Fruit fly (Drosophila melanogaster) Kc167 (cell line): ENCODE measurements around the gene Gba1b.

Experiments used
- Myc ChIP-seq: fragments of >200 bp; optimal IDR thresholded peaks from 2 replicates; lab custom pipeline; 2017; ENCODE audit warnings: missing external identifiers
- Sin3A ChIP-seq: fragments of >200 bp; optimal IDR thresholded peaks from 2 replicates; lab custom pipeline; 2018; ENCODE audit warnings: missing external identifiers
- h ChIP-seq: fragments of >200 bp; optimal IDR thresholded peaks from 3 replicates; lab custom pipeline; 2018; ENCODE audit warnings: missing external identifiers
- insv ChIP-seq: fragments of >200 bp; optimal IDR thresholded peaks from 3 replicates; lab custom pipeline; 2018; ENCODE audit warnings: missing external identifiers
- psq ChIP-seq: fragments of >200 bp; optimal IDR thresholded peaks from 2 replicates; lab custom pipeline; 2017; ENCODE audit warnings: missing external identifiers
- ttk ChIP-seq: sonication (Bioruptor generic); optimal IDR thresholded peaks from 2 replicates; lab custom pipeline; 2017; ENCODE audit warnings: missing external identifiers

The Gba1b gene

dm6 chr3R:23724843-23725506 is 20.4 kb downstream of the Gba1b start:
- no peak for TF ChIP-seq h
- no peak for TF ChIP-seq ttk (lab: Kevin White, UChicago)
- no peak for TF ChIP-seq insv (lab: Kevin White, UChicago)
- TF ChIP-seq Sin3A (lab: Kevin White, UChicago), result no peak
- TF ChIP-seq Myc (lab: Kevin White, UChicago), result no peak
- no peak for TF ChIP-seq psq (lab: Kevin White, UChicago)

- no peak for TF ChIP-seq h
Observed at dm6 chr3R:23725711-23726349, 21.2 kb downstream of the Gba1b start.

- TF ChIP-seq h (no peak), ttk (lab: Kevin White, UChicago) (no peak), psq (lab: Kevin White, UChicago) (no peak), insv (lab: Kevin White, UChicago) (no peak), Sin3A (lab: Kevin White, UChicago) (no peak), Myc (lab: Kevin White, UChicago) (no peak)
Observed at dm6 chr3R:23726740-23727139, 22.1 kb downstream of the Gba1b start.

dm6 chr3R:23727657-23728056 is 23.1 kb downstream of the Gba1b start:
- TF ChIP-seq ttk (lab: Kevin White, UChicago) (no peak), Myc (lab: Kevin White, UChicago) (no peak), psq (lab: Kevin White, UChicago) (no peak), insv (lab: Kevin White, UChicago) (no peak), Sin3A (lab: Kevin White, UChicago) (no peak), h (no peak)

dm6 chr3R:23728086-23728485 is 23.5 kb downstream of the Gba1b start:
- TF ChIP-seq insv (lab: Kevin White, UChicago), result no peak
- no peak for TF ChIP-seq h
- TF ChIP-seq ttk (lab: Kevin White, UChicago), result no peak
- no peak for TF ChIP-seq Sin3A (lab: Kevin White, UChicago)
- no peak for TF ChIP-seq psq (lab: Kevin White, UChicago)
- TF ChIP-seq Myc (lab: Kevin White, UChicago), result no peak

dm6 chr3R:23729066-23729465 is 24.5 kb downstream of the Gba1b start:
- TF ChIP-seq Sin3A (lab: Kevin White, UChicago), result no peak
- TF ChIP-seq h, result no peak
- TF ChIP-seq ttk (lab: Kevin White, UChicago), result no peak
- no peak for TF ChIP-seq Myc (lab: Kevin White, UChicago)
- TF ChIP-seq psq (lab: Kevin White, UChicago), result no peak
- TF ChIP-seq insv (lab: Kevin White, UChicago), result no peak

dm6 chr3R:23729632-23730471 is 25.2 kb downstream of the Gba1b start:
- no peak for TF ChIP-seq h
- TF ChIP-seq Myc (lab: Kevin White, UChicago), result no peak
- TF ChIP-seq Sin3A (lab: Kevin White, UChicago), result no peak
- TF ChIP-seq ttk (lab: Kevin White, UChicago), result no peak
- TF ChIP-seq insv (lab: Kevin White, UChicago), result no peak
- no peak for TF ChIP-seq psq (lab: Kevin White, UChicago)

dm6 chr3R:23730472-23730801 is 25.8 kb downstream of the Gba1b start:
- TF ChIP-seq Sin3A (lab: Kevin White, UChicago) (no peak), h (no peak), insv (lab: Kevin White, UChicago) (no peak), Myc (lab: Kevin White, UChicago) (no peak), psq (lab: Kevin White, UChicago) (no peak), ttk (lab: Kevin White, UChicago) (no peak)

dm6 chr3R:23732533-23732932 is 27.9 kb downstream of the Gba1b start:
- TF ChIP-seq ttk (lab: Kevin White, UChicago) (no peak), Myc (lab: Kevin White, UChicago) (no peak), h (no peak), Sin3A (lab: Kevin White, UChicago) (no peak), insv (lab: Kevin White, UChicago) (no peak), psq (lab: Kevin White, UChicago) (no peak)

- no peak for TF ChIP-seq ttk (lab: Kevin White, UChicago)
- TF ChIP-seq psq (lab: Kevin White, UChicago), result peak; percentile 83
- no peak for TF ChIP-seq Myc (lab: Kevin White, UChicago)
- no peak for TF ChIP-seq Sin3A (lab: Kevin White, UChicago)
- no peak for TF ChIP-seq insv (lab: Kevin White, UChicago)
Observed at dm6 chr3R:23732990-23733512, 28.4 kb downstream of the Gba1b start, which contains the start of the genes Hmgcr and Rpn9. TSS of gene Hmgcr (plus strand) at chr3R:23733324. TSS of gene Rpn9 (minus strand) at chr3R:23733462.

dm6 chr3R:23733771-23734170 is 29.2 kb downstream of the Gba1b start:
- TF ChIP-seq ttk (lab: Kevin White, UChicago) (no peak), Myc (lab: Kevin White, UChicago) (no peak), Sin3A (lab: Kevin White, UChicago) (no peak), h (no peak), psq (lab: Kevin White, UChicago) (no peak), insv (lab: Kevin White, UChicago) (no peak)
